Worm (Caenorhabditis elegans) whole organism, L1 larva: ENCODE measurements around the gene sri-45.

ENCODE experiments used
- aly-2 ChIP-seq: fragments of 150-350 bp; optimal IDR thresholded peaks from 2 replicates; lab custom pipeline; 2014; ENCODE audit warnings: missing biosample characterization, missing genetic modification characterization
- lin-13 ChIP-seq: fragments of 150-350 bp; optimal IDR thresholded peaks from 2 replicates; lab custom pipeline; 2014; ENCODE audit warnings: missing biosample characterization, missing genetic modification reagents, missing genetic modification characterization
- nhr-90 ChIP-seq: sonication (generic microtip); optimal IDR thresholded peaks from 2 replicates; lab custom pipeline; 2016; ENCODE audit warnings: mild to moderate bottlenecking, missing genetic modification characterization, missing compliant biosample characterization; ENCODE audit not compliant: poor library complexity
- ztf-11 ChIP-seq, 2 experiments: sonication (generic microtip); optimal IDR thresholded peaks; 2 replicates each; lab custom pipeline; 2016 to 2017; ENCODE audit warnings: missing genetic modification characterization in 2 of 2, missing biosample characterization in 1 of 2, missing compliant biosample characterization in 1 of 2

DNA sequence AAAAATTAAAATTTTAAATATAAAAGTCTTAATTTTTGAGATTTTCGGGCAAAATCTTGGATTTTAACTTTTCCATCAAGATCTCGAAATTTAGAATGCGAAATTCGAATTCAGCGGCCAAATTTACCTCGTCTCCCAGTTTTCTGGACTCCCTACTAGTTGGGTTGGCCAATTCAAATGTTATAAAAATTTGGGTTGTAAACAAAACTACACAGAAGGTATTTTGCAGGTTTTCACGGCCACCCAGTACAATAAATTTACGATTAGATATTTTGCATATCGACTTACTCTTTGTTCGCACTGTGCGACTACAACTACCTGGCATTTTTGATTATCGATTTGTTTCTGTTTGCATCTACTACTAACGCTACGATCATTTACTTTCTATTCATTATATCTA lies 23.2 kb upstream of the sri-45 start, which contains the start of gene T02H6.5:
- TF ChIP-seq aly-2 (no peak), nhr-90 (no peak), lin-13 (GFP tag; lab: Kevin White, UChicago) (no peak), ztf-11 (tag; optimal IDR thresholded peaks at IDR 0.05; lab: Kevin White, UChicago) (no peak)
